Fruit fly (Drosophila melanogaster): ENCODE measurements around the gene CG45545.

DNA sequence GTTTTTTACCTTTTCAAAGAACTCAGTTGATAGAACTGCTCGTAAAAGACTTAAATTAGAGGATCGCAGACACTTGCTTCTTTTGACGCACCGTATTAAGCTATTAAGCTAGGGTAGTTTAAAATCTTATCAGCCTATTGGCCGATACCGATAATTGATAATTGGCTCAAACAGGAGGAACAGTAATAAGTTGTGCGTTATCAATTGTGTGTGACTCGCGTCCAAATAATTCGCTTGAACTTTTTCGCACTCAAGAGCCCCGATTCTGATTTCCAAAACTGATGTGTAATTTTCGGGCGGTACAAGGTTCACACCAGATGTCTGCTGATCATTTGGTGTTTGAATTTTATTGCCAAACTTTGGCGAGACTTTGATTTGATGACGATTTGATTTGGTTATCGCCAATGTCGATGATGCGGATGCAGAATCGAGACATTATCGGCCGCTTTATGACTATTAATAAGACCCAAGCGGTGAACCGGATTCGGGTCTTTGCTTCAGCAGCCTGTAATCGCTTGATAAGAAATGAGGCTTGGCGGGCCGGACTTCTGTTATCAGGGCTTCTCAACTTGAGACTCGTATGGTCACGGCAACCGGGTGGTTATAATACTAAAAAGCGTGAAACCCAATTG, 37.5 kb upstream of the CG45545 start:
- TF ChIP-seq CG8478 (optimal IDR thresholded peaks at IDR 0.05) (no peak), psq (optimal IDR thresholded peaks at IDR 0.05) (no peak)
